Fruit fly (Drosophila melanogaster) whole organism, adult: Measurements from ENCODE around the gene noc.

ENCODE experiments used
- CG11617 ChIP-seq: fragments of 200-800 bp; sonication (Bioruptor generic); optimal IDR thresholded peaks from 2 replicates; lab custom pipeline; 2017; ENCODE audit warnings: mild to moderate bottlenecking, missing biosample characterization, missing genetic modification reagents, missing genetic modification characterization
- CG12768 ChIP-seq: fragments of 200-800 bp; sonication (Bioruptor generic); optimal IDR thresholded peaks from 2 replicates; lab custom pipeline; 2017; ENCODE audit warnings: missing biosample characterization, missing genetic modification characterization, mild to moderate bottlenecking, moderate library complexity, missing genetic modification reagents
- CG14711 ChIP-seq: fragments of 200-800 bp; sonication (Bioruptor generic); optimal IDR thresholded peaks from 2 replicates; lab custom pipeline; 2018; ENCODE audit warnings: missing biosample characterization, mild to moderate bottlenecking, missing genetic modification characterization, moderate library complexity
- CG1620 ChIP-seq: fragments of 200-800 bp; sonication (Bioruptor generic); optimal IDR thresholded peaks from 2 replicates; lab custom pipeline; 2016; ENCODE audit warnings: missing biosample characterization, missing genetic modification characterization
- CG33017 ChIP-seq: fragments of 200-800 bp; sonication (Bioruptor generic); optimal IDR thresholded peaks from 2 replicates; lab custom pipeline; 2018; ENCODE audit warnings: missing biosample characterization, mild to moderate bottlenecking, missing genetic modification characterization, moderate library complexity
- CG5204 ChIP-seq: fragments of 200-800 bp; sonication (Bioruptor generic); optimal IDR thresholded peaks from 2 replicates; lab custom pipeline; 2016; ENCODE audit warnings: missing biosample characterization, missing genetic modification characterization
- CG7045 ChIP-seq: fragments of 200-800 bp; sonication (Bioruptor generic); optimal IDR thresholded peaks from 2 replicates; lab custom pipeline; 2017; ENCODE audit warnings: missing biosample characterization, mild to moderate bottlenecking, missing genetic modification characterization
- CG7101 ChIP-seq: fragments of 200-800 bp; sonication (Bioruptor generic); optimal IDR thresholded peaks from 2 replicates; lab custom pipeline; 2018; ENCODE audit warnings: missing biosample characterization, mild to moderate bottlenecking, missing genetic modification characterization, moderate library complexity
- Clk ChIP-seq: fragments of 200-800 bp; sonication (Bioruptor generic); optimal IDR thresholded peaks from 2 replicates; lab custom pipeline; 2017; ENCODE audit warnings: missing biosample characterization, missing genetic modification characterization
- Crg-1 ChIP-seq: fragments of 200-800 bp; sonication (Bioruptor generic); optimal IDR thresholded peaks from 2 replicates; lab custom pipeline; 2016; ENCODE audit warnings: missing biosample characterization, missing genetic modification characterization
- Hr96 ChIP-seq: fragments of 200-800 bp; sonication (Bioruptor generic); optimal IDR thresholded peaks from 2 replicates; lab custom pipeline; 2016; ENCODE audit warnings: missing biosample characterization, missing genetic modification characterization
- Mnt ChIP-seq: fragments of 200-800 bp; sonication (Bioruptor generic); optimal IDR thresholded peaks from 2 replicates; lab custom pipeline; 2016; ENCODE audit warnings: missing biosample characterization, mild to moderate bottlenecking, missing genetic modification characterization
- bab1 ChIP-seq: fragments of 200-800 bp; sonication (Bioruptor generic); optimal IDR thresholded peaks from 3 replicates; lab custom pipeline; 2019; ENCODE audit warnings: missing biosample characterization, mild to moderate bottlenecking, missing genetic modification characterization, moderate library complexity
- cic ChIP-seq: fragments of 200-800 bp; sonication (Bioruptor generic); optimal IDR thresholded peaks from 2 replicates; lab custom pipeline; 2017; ENCODE audit warnings: missing biosample characterization, mild to moderate bottlenecking, missing genetic modification characterization, moderate library complexity
- cnc ChIP-seq, 2 experiments: fragments of >200 bp; optimal IDR thresholded peaks; 2 replicates each; lab custom pipeline; 2017
- kay ChIP-seq: fragments of 200-800 bp; sonication (Bioruptor generic); peaks from one replicate; lab custom pipeline; 2016; ENCODE audit warnings: missing biosample characterization, missing genetic modification characterization, borderline replicate concordance
- ovo ChIP-seq: fragments of 200-800 bp; sonication (Bioruptor generic); optimal IDR thresholded peaks from 2 replicates; lab custom pipeline; 2016; ENCODE audit warnings: missing biosample characterization, missing genetic modification characterization
- pad ChIP-seq: fragments of 200-800 bp; sonication (Bioruptor generic); optimal IDR thresholded peaks from 3 replicates; lab custom pipeline; 2017; ENCODE audit warnings: missing biosample characterization, missing genetic modification characterization, mild to moderate bottlenecking, moderate library complexity, missing genetic modification reagents
- tj ChIP-seq: fragments of 200-800 bp; sonication (Bioruptor generic); optimal IDR thresholded peaks from 3 replicates; lab custom pipeline; 2017; ENCODE audit warnings: missing biosample characterization, mild to moderate bottlenecking, missing genetic modification characterization, moderate library complexity
- toe ChIP-seq: fragments of 200-800 bp; sonication (Bioruptor generic); optimal IDR thresholded peaks from 2 replicates; lab custom pipeline; 2016; ENCODE audit warnings: missing biosample characterization, missing genetic modification characterization

noc gene

dm6 chr2L:14537432-14538221 is 47.0 kb downstream of the noc start:
- TF ChIP-seq CG33017 (tag; lab: Kevin White, UChicago) (no peak), CG14711 (tag; lab: Kevin White, UChicago) (no peak), tj (no peak), pad (GFP tag; lab: Kevin White, UChicago) (no peak), Mnt (GFP tag; lab: Kevin White, UChicago) (no peak), CG11617 (GFP tag; lab: Kevin White, UChicago) (no peak), CG5204 (no peak), cic (GFP tag; lab: Kevin White, UChicago) (no peak), CG12768 (GFP tag; lab: Kevin White, UChicago) (no peak), cnc (optimal IDR thresholded peaks at IDR 0.05; lab: Kevin White, UChicago) (no peak), Hr96 (no peak), toe (GFP tag; lab: Kevin White, UChicago) (no peak), kay (no peak), Crg-1 (GFP tag; lab: Kevin White, UChicago) (no peak), CG1620 (GFP tag; lab: Kevin White, UChicago) (no peak), CG7101 (tag; lab: Kevin White, UChicago) (no peak), Clk (no peak)

- TF ChIP-seq Clk, result no peak
- TF ChIP-seq CG11617 (GFP tag; lab: Kevin White, UChicago), result no peak
- no peak for TF ChIP-seq Hr96
- no peak for TF ChIP-seq tj
- no peak for TF ChIP-seq Mnt (GFP tag; lab: Kevin White, UChicago)
- no peak for TF ChIP-seq pad (GFP tag; lab: Kevin White, UChicago)
- no peak for TF ChIP-seq kay
- no peak for TF ChIP-seq CG5204
- TF ChIP-seq bab1 (GFP tag; lab: Kevin White, UChicago), result no peak
- TF ChIP-seq CG7045 (GFP tag; lab: Kevin White, UChicago), result no peak
- no peak for TF ChIP-seq CG1620 (GFP tag; lab: Kevin White, UChicago)
- no peak for TF ChIP-seq toe (GFP tag; lab: Kevin White, UChicago)
- TF ChIP-seq CG12768 (GFP tag; lab: Kevin White, UChicago), result no peak
- TF ChIP-seq cic (GFP tag; lab: Kevin White, UChicago), result no peak
- no peak for TF ChIP-seq CG7101 (tag; lab: Kevin White, UChicago)
- no peak for TF ChIP-seq ovo (GFP tag; lab: Kevin White, UChicago)
- no peak for TF ChIP-seq CG33017 (tag; lab: Kevin White, UChicago)
- TF ChIP-seq Crg-1 (GFP tag; lab: Kevin White, UChicago), result no peak
- TF ChIP-seq CG14711 (tag; lab: Kevin White, UChicago), result no peak
- TF ChIP-seq cnc (optimal IDR thresholded peaks at IDR 0.05; lab: Kevin White, UChicago), result no peak
These were observed 48.2 kb downstream of the noc start for dm6 chr2L:14538853-14539358.

dm6 chr2L:14539872-14540524 is 49.3 kb downstream of the noc start:
- TF ChIP-seq CG7101 (tag; lab: Kevin White, UChicago) (no peak), cnc (optimal IDR thresholded peaks at IDR 0.05; lab: Kevin White, UChicago) (no peak), pad (GFP tag; lab: Kevin White, UChicago) (no peak), cic (GFP tag; lab: Kevin White, UChicago) (no peak), Hr96 (no peak), CG7045 (GFP tag; lab: Kevin White, UChicago) (no peak)

- TF ChIP-seq Clk (no peak), CG11617 (GFP tag; lab: Kevin White, UChicago) (no peak), cic (GFP tag; lab: Kevin White, UChicago) (no peak), kay (no peak), Hr96 (no peak), CG33017 (tag; lab: Kevin White, UChicago) (no peak), toe (GFP tag; lab: Kevin White, UChicago) (no peak), Crg-1 (GFP tag; lab: Kevin White, UChicago) (no peak), CG5204 (no peak), cnc (optimal IDR thresholded peaks at IDR 0.05; lab: Kevin White, UChicago) (no peak), Mnt (GFP tag; lab: Kevin White, UChicago) (no peak), CG7045 (GFP tag; lab: Kevin White, UChicago) (no peak), ovo (GFP tag; lab: Kevin White, UChicago) (no peak), CG7101 (tag; lab: Kevin White, UChicago) (no peak), CG1620 (GFP tag; lab: Kevin White, UChicago) (no peak), bab1 (GFP tag; lab: Kevin White, UChicago) (no peak), CG12768 (GFP tag; lab: Kevin White, UChicago) (no peak)
These were observed 50.0 kb downstream of the noc start for dm6 chr2L:14540539-14541106.
